Worm (Caenorhabditis elegans) whole organism, late embryonic: Measurements from ENCODE around the gene ife-5.

ENCODE experiments used
- ama-1 ChIP-seq: fragments of 150-350 bp; optimal IDR thresholded peaks from 2 replicates; lab custom pipeline; 2014
- ceh-48 ChIP-seq: sonication (generic microtip); optimal IDR thresholded peaks from 2 replicates; lab custom pipeline; 2016; ENCODE audit warnings: missing genetic modification characterization, inconsistent platforms, missing compliant biosample characterization
- hlh-8 ChIP-seq: sonication (generic microtip); optimal IDR thresholded peaks from 2 replicates; lab custom pipeline; 2016; ENCODE audit warnings: missing genotype, missing genetic modification characterization, missing compliant biosample characterization
- lin-11 ChIP-seq: fragments of 200-800 bp; sonication (Bioruptor generic); optimal IDR thresholded peaks from 2 replicates; lab custom pipeline; 2018; ENCODE audit warnings: mild to moderate bottlenecking, missing genetic modification characterization, missing compliant biosample characterization
- npax-4 ChIP-seq: sonication (generic microtip); optimal IDR thresholded peaks from 2 replicates; lab custom pipeline; 2016; ENCODE audit warnings: missing genetic modification characterization, missing compliant biosample characterization
- pag-3 ChIP-seq: sonication (generic microtip); optimal IDR thresholded peaks from 2 replicates; lab custom pipeline; 2016; ENCODE audit warnings: missing compliant biosample characterization, missing genetic modification characterization, borderline replicate concordance
- tbx-2 ChIP-seq: sonication (generic microtip); optimal IDR thresholded peaks from 2 replicates; lab custom pipeline; 2016; ENCODE audit warnings: missing genetic modification characterization, missing compliant biosample characterization
- unc-86 ChIP-seq: sonication (generic microtip); optimal IDR thresholded peaks from 2 replicates; lab custom pipeline; 2016; ENCODE audit warnings: missing genetic modification characterization, missing compliant biosample characterization

- TF ChIP-seq unc-86 (no peak), ceh-48 (tag; lab: Kevin White, UChicago) (no peak), lin-11 (no peak), ama-1 (no peak), pag-3 (no peak), npax-4 (tag; lab: Kevin White, UChicago) (no peak), tbx-2 (tag; lab: Kevin White, UChicago) (no peak), hlh-8 (tag; lab: Kevin White, UChicago) (no peak)
These were observed 11.6 kb upstream of the ife-5 start for ce11 chrII:12268857-12269256.
